Worm (Caenorhabditis elegans): Measurements from ENCODE around the gene myo-3.
A peak's percentile ranks its signal among the peaks of the same experiment; 100 is the strongest.

Gene myo-3

DNA sequence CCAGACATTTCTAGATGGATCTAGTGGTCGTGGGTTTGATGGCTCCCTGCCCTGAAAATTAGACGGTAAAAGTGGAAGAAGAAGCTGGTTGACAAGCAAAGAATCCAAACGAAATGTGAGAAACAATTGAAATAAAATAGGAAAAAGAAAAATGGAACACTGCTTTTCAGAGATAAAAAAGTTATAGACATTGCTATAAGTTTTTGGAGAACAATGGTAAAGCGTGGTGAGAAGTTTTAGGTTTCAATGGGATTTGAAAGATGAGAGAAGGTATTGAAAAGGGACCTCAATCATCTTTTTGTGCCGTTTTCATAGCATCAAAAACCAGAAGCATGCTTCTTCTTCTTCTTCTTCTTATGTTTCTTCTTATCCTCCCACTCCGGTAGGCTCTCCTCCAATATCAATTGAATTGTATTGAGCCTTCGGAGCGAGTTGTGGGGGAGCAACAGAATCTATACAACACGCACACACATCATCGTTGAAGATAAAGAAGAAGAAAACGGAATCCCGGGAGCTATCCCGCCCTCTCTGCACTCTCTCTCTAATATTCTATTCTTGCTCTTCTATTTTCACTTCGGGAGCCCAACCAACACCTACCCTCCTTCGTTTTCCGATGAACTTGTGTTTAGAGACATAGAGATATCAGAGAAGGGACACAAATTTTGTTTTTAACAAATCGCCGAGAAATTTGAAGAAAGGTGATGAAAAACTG is at the start of gene myo-3:
TSS of gene myo-3 (minus strand) at position 51 of the 712 bp plus-strand sequence.
- TF ChIP-seq lsy-2 (tag; optimal IDR thresholded peaks at IDR 0.05), result no peak
- peak; percentile 79 for TF ChIP-seq unc-120 (tag; optimal IDR thresholded peaks at IDR 0.05; ENCODE audit: poor library complexity, severe bottlenecking)
- TF ChIP-seq hlh-1 (tag; optimal IDR thresholded peaks at IDR 0.05), result peak; percentile 67

DNA sequence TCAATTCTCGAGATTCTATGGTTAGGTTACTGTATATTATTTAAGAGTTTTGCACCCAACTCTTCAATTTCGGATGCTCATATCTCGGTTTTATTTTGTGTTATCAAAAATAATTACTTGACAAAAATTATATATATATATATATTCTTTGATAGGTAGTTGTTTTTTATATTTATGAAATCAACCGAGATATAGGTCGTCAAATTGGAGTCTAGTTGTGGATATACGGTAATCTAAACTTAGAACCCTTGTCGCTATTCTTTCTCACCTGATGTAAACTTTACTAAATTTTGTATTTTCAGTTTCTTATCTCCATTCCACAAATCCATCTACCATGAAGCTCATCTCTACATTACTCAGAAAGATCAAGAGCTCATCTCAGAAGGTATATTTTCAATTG is 49.0 kb upstream of the myo-3 start, which contains the start of gene F55C5.10:
TSS of gene F55C5.10 (plus strand) at position 301 of the 400 bp plus-strand sequence.
- no peak for TF ChIP-seq tbx-8 (GFP tag; optimal IDR thresholded peaks at IDR 0.05)

DNA sequence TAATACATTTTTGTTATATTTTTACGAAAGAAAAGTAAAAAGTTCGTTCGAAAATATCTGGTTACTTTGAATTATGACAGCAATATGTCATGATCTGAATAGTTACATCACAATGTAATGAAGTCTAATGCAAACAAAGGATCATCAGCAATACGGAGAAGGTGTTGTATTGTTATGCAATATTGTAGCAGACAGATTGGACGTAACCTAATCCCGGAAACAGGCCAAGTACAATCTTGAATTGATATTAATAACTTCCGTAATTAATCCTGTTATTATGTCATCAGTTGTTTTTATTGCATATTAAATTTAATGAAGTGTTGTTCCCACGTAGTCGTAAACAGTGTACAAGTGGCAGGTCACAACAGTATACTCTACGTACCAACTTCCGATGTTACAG is 47.4 kb upstream of the myo-3 start:
- peak; percentile 60 for TF ChIP-seq zip-8 (tag; optimal IDR thresholded peaks at IDR 0.05)
- TF ChIP-seq drap-1 (GFP tag; optimal IDR thresholded peaks at IDR 0.05), result no peak
- peak; percentile 57 for TF ChIP-seq nhr-2 (tag; optimal IDR thresholded peaks at IDR 0.05)

DNA sequence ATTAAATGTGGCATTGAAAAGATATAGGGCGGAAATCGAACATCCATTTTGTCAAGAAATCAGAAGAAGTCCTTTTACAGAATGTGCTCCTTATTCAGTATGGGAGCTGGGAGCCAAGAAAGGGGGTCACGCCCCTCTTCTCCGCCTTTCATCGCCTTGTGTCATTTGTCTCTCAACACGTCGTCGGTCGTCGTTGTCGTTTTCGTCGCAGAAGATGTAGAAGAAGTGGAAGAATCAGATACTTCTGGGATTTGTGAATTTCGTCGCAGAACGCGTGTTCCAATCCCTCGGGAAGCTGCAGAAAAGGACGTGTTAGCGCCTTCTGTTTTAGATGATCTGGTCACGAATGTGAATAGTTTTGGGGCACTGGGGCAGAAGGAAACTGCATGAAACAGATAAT is 42.8 kb upstream of the myo-3 start, which contains the start of gene bnc-1:
TSS of gene bnc-1 (minus strand) at position 101 of the 400 bp plus-strand sequence.
- TF ChIP-seq mep-1 (tag; optimal IDR thresholded peaks at IDR 0.05) (no peak), sem-2 (GFP tag; optimal IDR thresholded peaks at IDR 0.05) (no peak), ceh-83 (GFP tag; optimal IDR thresholded peaks at IDR 0.05) (no peak), zip-8 (tag; optimal IDR thresholded peaks at IDR 0.05) (no peak), blmp-1 (tag; optimal IDR thresholded peaks at IDR 0.05) (no peak)

DNA sequence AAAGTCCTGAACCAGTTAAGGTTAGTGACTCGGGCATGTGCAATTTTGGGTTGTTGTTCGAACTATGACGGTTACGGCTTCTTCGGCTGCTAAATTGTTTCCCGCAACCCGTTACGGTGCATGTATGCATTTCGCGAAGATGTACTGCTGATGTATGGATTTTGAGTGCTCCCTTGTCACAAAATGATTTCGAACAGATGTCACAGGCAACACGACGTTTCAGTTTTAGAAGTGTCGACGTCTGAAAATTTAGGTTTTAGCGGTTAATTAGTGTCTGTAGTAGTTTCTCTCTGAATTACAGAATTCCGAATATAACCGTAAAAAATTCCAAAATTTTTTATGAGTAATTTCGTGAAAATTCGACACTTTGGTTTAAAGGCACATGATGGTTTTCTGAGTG is 41.6 kb upstream of the myo-3 start:
- TF ChIP-seq elt-3 (tag; optimal IDR thresholded peaks at IDR 0.05) (no peak), cnd-1 (tag; optimal IDR thresholded peaks at IDR 0.05) (no peak), nhr-12 (tag; optimal IDR thresholded peaks at IDR 0.05) (no peak), unc-120 (tag; optimal IDR thresholded peaks at IDR 0.05; ENCODE audit: poor library complexity, severe bottlenecking) (no peak), blmp-1 (tag; optimal IDR thresholded peaks at IDR 0.05) (no peak), nhr-28 (tag; optimal IDR thresholded peaks at IDR 0.05) (no peak), bed-3 (GFP tag; optimal IDR thresholded peaks at IDR 0.05) (no peak), ztf-11 (tag; optimal IDR thresholded peaks at IDR 0.05) (no peak)

DNA sequence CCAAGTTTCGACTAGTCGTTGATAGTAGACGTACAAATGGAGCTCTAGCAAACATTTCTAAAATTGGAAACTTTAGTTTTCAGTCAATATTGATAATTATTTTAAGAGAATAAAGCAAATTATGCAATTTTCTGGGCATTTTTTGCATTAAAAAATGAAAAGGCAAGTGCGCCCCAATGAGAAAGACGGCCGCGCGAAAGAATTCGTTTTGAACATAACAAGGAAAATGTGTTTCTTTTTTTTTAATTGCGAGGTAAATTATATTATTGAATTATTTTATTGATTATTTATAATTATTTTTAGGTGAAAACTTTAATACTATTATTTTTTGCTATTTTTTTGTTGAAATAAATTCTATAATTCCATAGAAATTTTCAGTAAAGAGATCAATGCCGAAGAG is 37.4 kb upstream of the myo-3 start, which contains the start of the genes tsfm-1 and capg-2:
TSS of gene tsfm-1 (minus strand) at position 57 of the 400 bp plus-strand sequence.
TSS of gene capg-2 (plus strand) at position 379 of the 400 bp plus-strand sequence.
- TF ChIP-seq elt-3 (tag; optimal IDR thresholded peaks at IDR 0.05) (no peak), nhr-28 (tag; optimal IDR thresholded peaks at IDR 0.05) (no peak)

DNA sequence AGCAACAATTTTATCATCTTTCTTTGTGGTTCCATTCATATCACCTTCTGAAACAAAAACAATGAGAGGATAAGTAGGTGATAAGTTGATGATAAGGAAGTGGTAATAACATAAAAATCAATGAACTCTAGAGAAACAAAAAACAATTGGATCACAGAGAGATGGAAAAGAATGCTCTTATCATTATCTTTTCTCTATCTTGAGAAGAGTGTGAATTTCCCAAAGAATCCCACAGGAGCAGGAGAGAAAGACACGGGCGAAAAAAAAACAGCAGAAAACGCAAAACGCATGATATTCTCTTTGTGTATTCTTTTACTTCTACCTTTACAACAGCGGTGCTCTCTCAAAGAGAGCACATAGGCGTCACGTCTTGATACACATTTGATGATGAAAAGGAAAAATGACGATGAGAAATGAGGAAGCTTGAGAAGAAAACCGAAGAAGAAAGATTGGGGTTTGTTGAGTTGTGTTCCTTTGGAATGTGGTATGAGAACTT is 35.2 kb upstream of the myo-3 start, which contains the start of gene twk-24:
TSS of gene twk-24 (minus strand) at position 51 of the 496 bp plus-strand sequence.
- TF ChIP-seq M03D4.4 (tag; optimal IDR thresholded peaks at IDR 0.05), result no peak
- TF ChIP-seq nhr-2 (tag; optimal IDR thresholded peaks at IDR 0.05), result no peak
- no peak for TF ChIP-seq ceh-43 (GFP tag; optimal IDR thresholded peaks at IDR 0.05)
- TF ChIP-seq mls-2 (tag; optimal IDR thresholded peaks at IDR 0.05), result no peak
- TF ChIP-seq hlh-1 (tag; optimal IDR thresholded peaks at IDR 0.05), result no peak
- no peak for TF ChIP-seq elt-3 (tag; optimal IDR thresholded peaks at IDR 0.05)
- TF ChIP-seq sptf-1 (tag; optimal IDR thresholded peaks at IDR 0.05), result no peak
- TF ChIP-seq ztf-11 (tag; optimal IDR thresholded peaks at IDR 0.05), result no peak
- TF ChIP-seq ceh-83 (GFP tag; optimal IDR thresholded peaks at IDR 0.05), result no peak
- TF ChIP-seq pha-4 (tag; optimal IDR thresholded peaks at IDR 0.05), result no peak
- TF ChIP-seq unc-39 (tag; optimal IDR thresholded peaks at IDR 0.05), result no peak
- TF ChIP-seq lin-13 (tag; optimal IDR thresholded peaks at IDR 0.05), result no peak
- TF ChIP-seq blmp-1 (tag; optimal IDR thresholded peaks at IDR 0.05), result no peak
- no peak for TF ChIP-seq ceh-39 (tag; optimal IDR thresholded peaks at IDR 0.05)
- TF ChIP-seq snpc-4 (tag; optimal IDR thresholded peaks at IDR 0.05), result no peak
- no peak for TF ChIP-seq elt-1 (tag; optimal IDR thresholded peaks at IDR 0.05; ENCODE audit: borderline replicate concordance, insufficient read depth)
- TF ChIP-seq lin-32 (GFP tag; optimal IDR thresholded peaks at IDR 0.05), result no peak
- no peak for TF ChIP-seq flh-1 (GFP tag; optimal IDR thresholded peaks at IDR 0.05)
